Worm (Caenorhabditis elegans): ENCODE data around the gene K10C2.7.

The K10C2.7 gene

ce11 chrX:6410177-6410765 is 33.0 kb downstream of the K10C2.7 start, which contains the start of gene mup-2 (continued):
- TF ChIP-seq efl-3 (GFP tag; optimal IDR thresholded peaks at IDR 0.05) (no peak), snpc-4 (tag; optimal IDR thresholded peaks at IDR 0.05) (no peak), nhr-85 (tag) (no peak), ztf-11 (tag; optimal IDR thresholded peaks at IDR 0.05) (no peak), C16A3.4 (tag; optimal IDR thresholded peaks at IDR 0.05) (no peak), ama-1 (optimal IDR thresholded peaks at IDR 0.05) (no peak), lsy-2 (tag; optimal IDR thresholded peaks at IDR 0.05) (peak; percentile 22 to 60), alr-1 (tag; optimal IDR thresholded peaks at IDR 0.05; ENCODE audit: borderline replicate concordance) (no peak), lir-3 (tag; optimal IDR thresholded peaks at IDR 0.05; ENCODE audit: poor library complexity) (peak; percentile 17), irx-1 (tag; optimal IDR thresholded peaks at IDR 0.05) (peak; percentile 7), lin-39 (tag; optimal IDR thresholded peaks at IDR 0.05) (peak; percentile 2), fkh-8 (tag; optimal IDR thresholded peaks at IDR 0.05) (no peak), snu-23 (GFP tag; optimal IDR thresholded peaks at IDR 0.05) (peak; percentile 61), lin-14 (GFP tag; optimal IDR thresholded peaks at IDR 0.05) (peak; percentile 80), xbp-1 (tag; optimal IDR thresholded peaks at IDR 0.05) (peak; percentile 8), C34B4.2 (tag; optimal IDR thresholded peaks at IDR 0.05) (no peak), rnt-1 (tag; optimal IDR thresholded peaks at IDR 0.05) (peak; percentile 69), nhr-19 (GFP tag; conservative IDR thresholded peaks at IDR 0.05) (peak; percentile 62), nhr-20 (tag; optimal IDR thresholded peaks at IDR 0.05) (peak; percentile 50), hlh-4 (tag; optimal IDR thresholded peaks at IDR 0.05) (no peak), fkh-4 (tag; optimal IDR thresholded peaks at IDR 0.05; ENCODE audit: borderline replicate concordance) (peak; percentile 13), zip-4 (GFP tag; optimal IDR thresholded peaks at IDR 0.05) (no peak), ceh-90 (tag; optimal IDR thresholded peaks at IDR 0.05) (no peak), ceh-8 (GFP tag; optimal IDR thresholded peaks at IDR 0.05) (no peak), blmp-1 (tag; optimal IDR thresholded peaks at IDR 0.05) (no peak), nhr-76 (tag; optimal IDR thresholded peaks at IDR 0.05) (no peak), nhr-90 (tag; optimal IDR thresholded peaks at IDR 0.05; ENCODE audit: poor library complexity) (no peak), nhr-47 (tag; optimal IDR thresholded peaks at IDR 0.05) (peak; percentile 18), hlh-17 (GFP tag; optimal IDR thresholded peaks at IDR 0.05; ENCODE audit: borderline replicate concordance) (no peak), elt-3 (tag; optimal IDR thresholded peaks at IDR 0.05) (no peak), unc-98 (GFP tag; IDR thresholded peaks at IDR 0.05) (peak; percentile 30; the same call in 1 of the 2 replicates), nhr-28 (tag; optimal IDR thresholded peaks at IDR 0.05) (no peak), nhr-11 (tag; optimal IDR thresholded peaks at IDR 0.05) (no peak), lin-13 (GFP tag; optimal IDR thresholded peaks at IDR 0.05) (no peak), mdl-1 (tag; optimal IDR thresholded peaks at IDR 0.05) (peak in 1 of 2 experiments; percentile 20), tlp-1 (tag; optimal IDR thresholded peaks at IDR 0.05) (no peak), Y116A8C.19 (tag; optimal IDR thresholded peaks at IDR 0.05; ENCODE audit: borderline replicate concordance) (no peak), aly-2 (tag; optimal IDR thresholded peaks at IDR 0.05) (no peak), nhr-77 (tag; optimal IDR thresholded peaks at IDR 0.05) (no peak), ceh-88 (GFP tag; IDR thresholded peaks at IDR 0.05) (no peak), dsc-1 (tag; optimal IDR thresholded peaks at IDR 0.05) (peak; percentile 88), ceh-82 (tag; optimal IDR thresholded peaks at IDR 0.05) (no peak), aha-1 (tag; optimal IDR thresholded peaks at IDR 0.05) (no peak), swsn-7 (tag; optimal IDR thresholded peaks at IDR 0.05) (peak; percentile 24), C04F5.9 (tag; optimal IDR thresholded peaks at IDR 0.05) (no peak)

Measured in whole organism, L1 larva.